Fruit fly (Drosophila melanogaster) whole organism, embryonic: Measurements from ENCODE around the gene SclB.

Experiments
- Ada2b ChIP-seq: fragments of 200-800 bp; sonication (Bioruptor generic); IDR thresholded peaks from 2 replicates; pipeline ENCODE4 v1.3.6; 2022; ENCODE audit warnings: missing biosample characterization, missing genetic modification characterization
- B-H2 ChIP-seq: fragments of 200-800 bp; sonication (Bioruptor generic); optimal IDR thresholded peaks from 2 replicates; lab custom pipeline; 2018; ENCODE audit warnings: missing biosample characterization, mild to moderate bottlenecking, missing genetic modification characterization
- CG10366 ChIP-seq: fragments of 200-800 bp; sonication (Bioruptor generic); IDR thresholded peaks from 2 replicates; pipeline ENCODE4 v1.3.6; 2022; ENCODE audit warnings: missing biosample characterization, missing genetic modification characterization
- CG10979 ChIP-seq: fragments of 200-800 bp; sonication (Bioruptor generic); optimal IDR thresholded peaks from 2 replicates; lab custom pipeline; 2018; ENCODE audit warnings: missing biosample characterization, mild to moderate bottlenecking, missing genetic modification characterization, moderate library complexity
- CG11085 ChIP-seq: fragments of 200-800 bp; sonication (Bioruptor generic); IDR thresholded peaks from 2 replicates; pipeline ENCODE4 v1.3.6; 2022; ENCODE audit warnings: missing biosample characterization, missing genetic modification characterization
- CG11723 ChIP-seq: fragments of 200-800 bp; sonication (Bioruptor generic); optimal IDR thresholded peaks from 2 replicates; lab custom pipeline; 2017; ENCODE audit warnings: missing biosample characterization, mild to moderate bottlenecking, missing genetic modification characterization
- CG12942 ChIP-seq: fragments of 200-800 bp; sonication (Bioruptor generic); optimal IDR thresholded peaks from 3 replicates; lab custom pipeline; 2016; ENCODE audit warnings: missing biosample characterization, missing genetic modification characterization
- CG13123 ChIP-seq: fragments of 200-800 bp; sonication (Bioruptor generic); optimal IDR thresholded peaks from 2 replicates; lab custom pipeline; 2016; ENCODE audit warnings: missing biosample characterization, missing genetic modification characterization
- CG14014 ChIP-seq: fragments of 200-800 bp; sonication (Bioruptor generic); IDR thresholded peaks from 2 replicates; pipeline ENCODE4 v1.3.6; 2022; ENCODE audit warnings: missing biosample characterization, missing genetic modification characterization
- CG14860 ChIP-seq: fragments of 200-800 bp; sonication (Bioruptor generic); IDR thresholded peaks from 3 replicates; pipeline ENCODE4 v1.3.6; 2022; ENCODE audit warnings: missing biosample characterization, missing genetic modification characterization; ENCODE audit not compliant: partially characterized antibody
- CG17359 ChIP-seq: fragments of 200-800 bp; sonication (Bioruptor generic); optimal IDR thresholded peaks from 3 replicates; lab custom pipeline; 2018; ENCODE audit warnings: missing biosample characterization, mild to moderate bottlenecking, missing genetic modification characterization, moderate library complexity
- CG3726 ChIP-seq: fragments of 200-800 bp; sonication (Bioruptor generic); IDR thresholded peaks from 3 replicates; pipeline ENCODE4, ENCODE4 v1.3.6; 2022; ENCODE audit warnings: missing biosample characterization, missing genetic modification characterization
- CG4424 ChIP-seq: fragments of 200-800 bp; sonication (Bioruptor generic); optimal IDR thresholded peaks from 3 replicates; lab custom pipeline; 2016; ENCODE audit warnings: missing biosample characterization, missing genetic modification characterization
- CG6813 ChIP-seq: fragments of 200-800 bp; sonication (Bioruptor generic); optimal IDR thresholded peaks from 2 replicates; lab custom pipeline; 2017; ENCODE audit warnings: missing biosample characterization, missing genetic modification characterization, mild to moderate bottlenecking, moderate library complexity, missing genetic modification reagents
- CG7271 ChIP-seq: fragments of 200-800 bp; sonication (Bioruptor generic); optimal IDR thresholded peaks from 2 replicates; lab custom pipeline; 2018; ENCODE audit warnings: missing biosample characterization, mild to moderate bottlenecking, missing genetic modification characterization, moderate library complexity
- CG7556 ChIP-seq: fragments of 200-800 bp; sonication (Bioruptor generic); optimal IDR thresholded peaks from 2 replicates; lab custom pipeline; 2017; ENCODE audit warnings: missing biosample characterization, mild to moderate bottlenecking, missing genetic modification characterization
- CG7745 ChIP-seq: fragments of 200-800 bp; sonication (Bioruptor generic); optimal IDR thresholded peaks from 2 replicates; lab custom pipeline; 2018; ENCODE audit warnings: missing biosample characterization, mild to moderate bottlenecking, missing genetic modification characterization, moderate library complexity
- CG7786 ChIP-seq: fragments of 200-800 bp; sonication (Bioruptor generic); optimal IDR thresholded peaks from 2 replicates; lab custom pipeline; 2016; ENCODE audit warnings: missing biosample characterization, missing genetic modification characterization
- CG7987 ChIP-seq: fragments of 200-800 bp; sonication (Bioruptor generic); optimal IDR thresholded peaks from 2 replicates; lab custom pipeline; 2018; ENCODE audit warnings: missing biosample characterization, mild to moderate bottlenecking, missing genetic modification characterization, moderate library complexity
- CG9727 ChIP-seq: fragments of 200-800 bp; sonication (Bioruptor generic); optimal IDR thresholded peaks from 3 replicates; lab custom pipeline; 2017; ENCODE audit warnings: missing biosample characterization, mild to moderate bottlenecking, missing genetic modification characterization
- CG9876 ChIP-seq: fragments of 200-800 bp; sonication (Bioruptor generic); optimal IDR thresholded peaks from 2 replicates; lab custom pipeline; 2016; ENCODE audit warnings: missing biosample characterization, missing genetic modification characterization
- Hey ChIP-seq: fragments of 200-800 bp; sonication (Bioruptor generic); optimal IDR thresholded peaks from 3 replicates; lab custom pipeline; 2018; ENCODE audit warnings: missing biosample characterization, mild to moderate bottlenecking, missing genetic modification characterization
- Lim3 ChIP-seq: fragments of 200-800 bp; sonication (Bioruptor generic); IDR thresholded peaks from 2 replicates; pipeline ENCODE4 v1.3.6; 2022; ENCODE audit warnings: missing biosample characterization, missing genetic modification characterization
- Myb ChIP-seq: fragments of 200-800 bp; sonication (Bioruptor generic); optimal IDR thresholded peaks from 2 replicates; lab custom pipeline; 2016; ENCODE audit warnings: missing biosample characterization, missing genetic modification characterization
- Ravus ChIP-seq: fragments of 200-800 bp; sonication (Bioruptor generic); IDR thresholded peaks from 2 replicates; pipeline ENCODE4 v1.3.6; 2022; ENCODE audit warnings: missing biosample characterization, missing genetic modification characterization
- amos ChIP-seq: fragments of 200-800 bp; sonication (Bioruptor generic); IDR thresholded peaks from 2 replicates; pipeline ENCODE4 v1.3.6; 2022; ENCODE audit warnings: missing biosample characterization, missing genetic modification characterization; ENCODE audit not compliant: partially characterized antibody
- ara ChIP-seq: fragments of 200-800 bp; sonication (Bioruptor generic); IDR thresholded peaks from 2 replicates; pipeline ENCODE4 v1.3.6; 2022; ENCODE audit warnings: missing biosample characterization, missing genetic modification characterization
- bsh ChIP-seq, 2 experiments: fragments of 200-800 bp; sonication (Bioruptor generic); optimal IDR thresholded peaks; 2 replicates each; lab custom pipeline; 2017 to 2018; ENCODE audit warnings: mild to moderate bottlenecking in 2 of 2, missing biosample characterization in 2 of 2, missing genetic modification characterization in 2 of 2, moderate library complexity in 1 of 2
- cad ChIP-seq: fragments of >200 bp; optimal IDR thresholded peaks from 2 replicates; lab custom pipeline; 2017; ENCODE audit warnings: missing biosample characterization, missing genetic modification characterization
- cas ChIP-seq: fragments of 200-800 bp; sonication (Bioruptor generic); IDR thresholded peaks from 2 replicates; pipeline ENCODE4 v1.3.6; 2022; ENCODE audit warnings: missing biosample characterization, missing genetic modification characterization
- ci ChIP-seq: fragments of 200-800 bp; sonication (Bioruptor generic); IDR thresholded peaks from 3 replicates; pipeline ENCODE4 v1.3.6; 2022; ENCODE audit warnings: missing biosample characterization, missing genetic modification characterization
- danr ChIP-seq: fragments of 200-800 bp; sonication (Bioruptor generic); IDR thresholded peaks from 2 replicates; pipeline ENCODE4 v1.3.6; 2022; ENCODE audit warnings: missing biosample characterization, missing genetic modification characterization
- dpn ChIP-seq, 2 experiments: fragments of 200-800 bp; sonication (Bioruptor generic); optimal IDR thresholded peaks; 3 replicates each; lab custom pipeline; 2016; ENCODE audit warnings: missing biosample characterization in 2 of 2, missing genetic modification characterization in 2 of 2
- fd102C ChIP-seq: fragments of 200-800 bp; sonication (Bioruptor generic); optimal IDR thresholded peaks from 2 replicates; lab custom pipeline; 2018; ENCODE audit warnings: missing biosample characterization, mild to moderate bottlenecking, missing genetic modification characterization, moderate library complexity
- gcm ChIP-seq: fragments of 200-800 bp; sonication (Bioruptor generic); optimal IDR thresholded peaks from 2 replicates; lab custom pipeline; 2019; ENCODE audit warnings: missing biosample characterization, mild to moderate bottlenecking, missing genetic modification characterization, moderate library complexity
- grau ChIP-seq: fragments of 200-800 bp; optimal IDR thresholded peaks from 3 replicates; lab custom pipeline; 2019; ENCODE audit warnings: missing biosample characterization, mild to moderate bottlenecking, missing genetic modification characterization, moderate library complexity
- gro ChIP-seq: fragments of 200-800 bp; sonication (Bioruptor generic); optimal IDR thresholded peaks from 2 replicates; lab custom pipeline; 2016; ENCODE audit warnings: missing biosample characterization, missing genetic modification characterization
- insv ChIP-seq, 2 experiments: fragments of 200-800 bp; sonication (Bioruptor generic); optimal IDR thresholded peaks; 3 replicates each; lab custom pipeline; 2016 to 2018; ENCODE audit warnings: missing biosample characterization in 2 of 2, missing genetic modification characterization in 2 of 2
- inv ChIP-seq: fragments of 200-800 bp; sonication (Bioruptor generic); IDR thresholded peaks from 2 replicates; pipeline ENCODE4 v1.3.6; 2022; ENCODE audit warnings: missing biosample characterization, missing genetic modification characterization; ENCODE audit not compliant: partially characterized antibody
- ken ChIP-seq: fragments of 200-800 bp; sonication (Bioruptor generic); IDR thresholded peaks from 3 replicates; pipeline ENCODE4 v1.3.6; 2022; ENCODE audit warnings: missing biosample characterization, missing genetic modification characterization
- klu ChIP-seq: fragments of 200-800 bp; sonication (Bioruptor generic); IDR thresholded peaks from 2 replicates; pipeline ENCODE4 v1.3.6; 2022; ENCODE audit warnings: missing biosample characterization, missing genetic modification characterization
- lola ChIP-seq, 3 experiments: fragments of >200 bp in 2 of 3; fragments of 200-800 bp in 1 of 3; sonication (Bioruptor generic) in 1 of 3; optimal IDR thresholded peaks; 2 replicates each; lab custom pipeline; 2017 to 2019; ENCODE audit warnings: missing biosample characterization in 3 of 3, missing genetic modification characterization in 3 of 3, mild to moderate bottlenecking in 1 of 3, moderate library complexity in 1 of 3
- lov ChIP-seq, 2 experiments: fragments of 200-800 bp in 1 of 2; fragments of >200 bp in 1 of 2; sonication (Bioruptor generic) in 1 of 2; IDR thresholded peaks in 1 of 2; optimal IDR thresholded peaks in 1 of 2; 2 replicates in 1 of 2; 3 replicates in 1 of 2; pipeline versions ENCODE4 v1.3.6 to Lab custom; 2017 to 2022; ENCODE audit warnings: missing biosample characterization in 1 of 2, missing genetic modification characterization in 1 of 2
- nmo ChIP-seq: fragments of 200-800 bp; sonication (Bioruptor generic); optimal IDR thresholded peaks from 2 replicates; lab custom pipeline; 2018; ENCODE audit warnings: missing biosample characterization, mild to moderate bottlenecking, missing genetic modification characterization, moderate library complexity
- phol ChIP-seq: fragments of 200-800 bp; sonication (Bioruptor generic); optimal IDR thresholded peaks from 3 replicates; lab custom pipeline; 2018; ENCODE audit warnings: missing biosample characterization, mild to moderate bottlenecking, missing genetic modification characterization, moderate library complexity
- pzg ChIP-seq: fragments of 200-800 bp; sonication (Bioruptor generic); optimal IDR thresholded peaks from 3 replicates; lab custom pipeline; 2018; ENCODE audit warnings: missing biosample characterization, mild to moderate bottlenecking, missing genetic modification characterization, moderate library complexity
- row ChIP-seq: fragments of 200-800 bp; sonication (Bioruptor generic); IDR thresholded peaks from 3 replicates; pipeline ENCODE4 v1.3.6; 2022; ENCODE audit warnings: missing biosample characterization, missing genetic modification characterization
- tin ChIP-seq: fragments of 200-800 bp; sonication (Bioruptor generic); optimal IDR thresholded peaks from 3 replicates; lab custom pipeline; 2016; ENCODE audit warnings: missing biosample characterization, missing genetic modification characterization
- ttk ChIP-seq: fragments of 200-800 bp; sonication (Bioruptor generic); IDR thresholded peaks from 2 replicates; pipeline ENCODE4 v2.1.2; 2022; ENCODE audit warnings: missing biosample characterization, missing genetic modification characterization

Gene SclB

dm6 chr2L:16817421-16818101 is 20.2 kb upstream of the SclB start (continued):
- TF ChIP-seq gcm (GFP tag; lab: Kevin White, UChicago) (no peak), klu (no peak), CG9727 (GFP tag; lab: Kevin White, UChicago) (peak; percentile 14), nmo (GFP tag; lab: Kevin White, UChicago) (peak; percentile 29), phol (tag; lab: Kevin White, UChicago) (no peak), CG7745 (tag; lab: Kevin White, UChicago) (no peak), CG11723 (no peak), ken (GFP tag; lab: Robert Waterston, UW) (no peak), CG9876 (GFP tag; lab: Kevin White, UChicago) (no peak), CG10366 (peak; percentile 30; the same call in 1 of the 2 replicates), bsh (GFP tag; optimal IDR thresholded peaks at IDR 0.05; lab: Kevin White, UChicago) (no peak), cad (GFP tag; lab: Kevin White, UChicago) (no peak), fd102C (GFP tag; lab: Kevin White, UChicago) (no peak), CG17359 (tag; lab: Kevin White, UChicago) (no peak), Lim3 (no peak), ttk (GFP tag; lab: Robert Waterston, UW) (no peak), CG14860 (no peak), Myb (GFP tag; lab: Kevin White, UChicago) (peak; percentile 2), CG7987 (GFP tag; lab: Kevin White, UChicago) (no peak), danr (GFP tag; lab: Robert Waterston, UW) (no peak), CG13123 (GFP tag; lab: Kevin White, UChicago) (no peak), inv (no peak), CG12942 (GFP tag; lab: Kevin White, UChicago) (no peak), tin (GFP tag; lab: Kevin White, UChicago) (no peak), ara (GFP tag; lab: Robert Waterston, UW) (no peak), amos (GFP tag; lab: Robert Waterston, UW) (no peak), Hey (tag; lab: Kevin White, UChicago) (peak; percentile 62), pzg (GFP tag; lab: Kevin White, UChicago) (no peak), insv (GFP tag; optimal IDR thresholded peaks at IDR 0.05; lab: Kevin White, UChicago) (peak; percentile 76 to 97), row (GFP tag; lab: Robert Waterston, UW) (peak; percentile 37; the same call in 2 of the 3 replicates), dpn (GFP tag; optimal IDR thresholded peaks at IDR 0.05; lab: Kevin White, UChicago) (no peak), CG14014 (GFP tag; lab: Robert Waterston, UW) (peak; percentile 37), cas (GFP tag; lab: Robert Waterston, UW) (no peak), CG7271 (tag; lab: Kevin White, UChicago) (no peak), CG11085 (GFP tag; lab: Robert Waterston, UW) (no peak), CG7786 (GFP tag; lab: Kevin White, UChicago) (no peak), lov (optimal IDR thresholded peaks at IDR 0.05; lab: Kevin White, UChicago) (no peak), lov (GFP tag; IDR thresholded peaks at IDR 0.05; lab: Robert Waterston, UW) (no peak), Ravus (GFP tag; lab: Robert Waterston, UW) (no peak), B-H2 (no peak), gro (GFP tag; lab: Kevin White, UChicago) (peak; percentile 31), CG7556 (GFP tag; lab: Kevin White, UChicago) (peak; percentile 18), CG6813 (no peak), ci (peak; percentile 33; the same call in 1 of the 3 replicates), grau (peak; percentile 89), CG4424 (GFP tag; lab: Kevin White, UChicago) (no peak), CG10979 (tag; lab: Kevin White, UChicago) (no peak), lola (GFP tag; optimal IDR thresholded peaks at IDR 0.05; lab: Kevin White, UChicago) (no peak), CG3726 (GFP tag; lab: Robert Waterston, UW) (no peak), Ada2b (GFP tag; lab: Robert Waterston, UW) (no peak)
